Fruit fly (Drosophila melanogaster) whole organism, embryonic: Measurements from ENCODE around the gene pod1.

Source experiments
- Aef1 ChIP-seq: fragments of 200-800 bp; sonication (Bioruptor generic); IDR thresholded peaks from 3 replicates; pipeline ENCODE4 v1.3.6; 2022; ENCODE audit warnings: missing biosample characterization, missing genetic modification characterization
- C15 ChIP-seq: fragments of 200-800 bp; sonication (Bioruptor generic); IDR thresholded peaks from 3 replicates; pipeline ENCODE4 v1.3.6; 2022; ENCODE audit warnings: missing biosample characterization, missing genetic modification characterization
- CG1602 ChIP-seq: fragments of 200-800 bp; sonication (Bioruptor generic); optimal IDR thresholded peaks from 3 replicates; lab custom pipeline; 2016; ENCODE audit warnings: missing biosample characterization, missing genetic modification characterization
- CG17802 ChIP-seq: fragments of 200-800 bp; sonication (Bioruptor generic); optimal IDR thresholded peaks from 2 replicates; lab custom pipeline; 2018; ENCODE audit warnings: missing biosample characterization, mild to moderate bottlenecking, missing genetic modification characterization, moderate library complexity
- CG31224 ChIP-seq: fragments of 200-800 bp; sonication (Bioruptor generic); IDR thresholded peaks from 2 replicates; pipeline ENCODE4 v1.3.6; 2022; ENCODE audit warnings: missing biosample characterization, missing genetic modification characterization
- NK7.1 ChIP-seq: fragments of 200-800 bp; sonication (Bioruptor generic); optimal IDR thresholded peaks from 3 replicates; lab custom pipeline; 2016; ENCODE audit warnings: missing biosample characterization, missing genetic modification characterization
- grau ChIP-seq: fragments of 200-800 bp; optimal IDR thresholded peaks from 3 replicates; lab custom pipeline; 2019; ENCODE audit warnings: missing biosample characterization, mild to moderate bottlenecking, missing genetic modification characterization, moderate library complexity
- lov ChIP-seq, 2 experiments: fragments of 200-800 bp in 1 of 2; fragments of >200 bp in 1 of 2; sonication (Bioruptor generic) in 1 of 2; IDR thresholded peaks in 1 of 2; optimal IDR thresholded peaks in 1 of 2; 2 replicates in 1 of 2; 3 replicates in 1 of 2; pipeline versions ENCODE4 v1.3.6 to Lab custom; 2017 to 2022; ENCODE audit warnings: missing biosample characterization in 1 of 2, missing genetic modification characterization in 1 of 2
- pum ChIP-seq: fragments of 200-800 bp; sonication (Bioruptor generic); optimal IDR thresholded peaks from 2 replicates; lab custom pipeline; 2016; ENCODE audit warnings: missing biosample characterization, missing genetic modification characterization
- so ChIP-seq: fragments of 200-800 bp; sonication (Bioruptor generic); IDR thresholded peaks from 3 replicates; pipeline ENCODE4 v1.3.6; 2022; ENCODE audit warnings: missing biosample characterization, missing genetic modification characterization
- tll ChIP-seq, 2 experiments: fragments of 200-800 bp in 1 of 2; fragments of >200 bp in 1 of 2; sonication (Bioruptor generic) in 1 of 2; optimal IDR thresholded peaks; 2 replicates each; lab custom pipeline; 2017 to 2019; ENCODE audit warnings: missing biosample characterization in 2 of 2, missing genetic modification characterization in 2 of 2, mild to moderate bottlenecking in 1 of 2, moderate library complexity in 1 of 2

dm6 chrX:6852574-6852973 is 49.1 kb downstream of the pod1 start:
- TF ChIP-seq CG1602 (GFP tag; lab: Kevin White, UChicago) (peak; percentile 85), grau (peak; percentile 93), lov (optimal IDR thresholded peaks at IDR 0.05; lab: Kevin White, UChicago) (no peak), lov (GFP tag; IDR thresholded peaks at IDR 0.05; lab: Robert Waterston, UW) (peak; percentile 43; the same call in 1 of the 3 replicates), CG31224 (peak; percentile 79), C15 (GFP tag; lab: Robert Waterston, UW) (0 out of 3 replicates have a peak, but pooled peaks have one; percentile 60), CG17802 (peak; percentile 91), so (GFP tag; lab: Robert Waterston, UW) (peak; percentile 79), pum (GFP tag; lab: Kevin White, UChicago) (peak; percentile 92), tll (GFP tag; optimal IDR thresholded peaks at IDR 0.05; lab: Kevin White, UChicago) (no peak), NK7.1 (peak; percentile 78), Aef1 (GFP tag; lab: Robert Waterston, UW) (peak; percentile 87)
